Worm (Caenorhabditis elegans): Measurements from ENCODE around the gene pfas-1.

- TF ChIP-seq him-1 (tag; optimal IDR thresholded peaks at IDR 0.05) (no peak), W03F9.2 (tag; optimal IDR thresholded peaks at IDR 0.05) (no peak), dao-5 (tag; optimal IDR thresholded peaks at IDR 0.05) (no peak)
Measured at ce11 chrIII:4649811-4650544, 6.9 kb upstream of the pfas-1 start, which contains the start of gene ppm-2.
